Worm (Caenorhabditis elegans) whole organism, young adult: ENCODE results near the gene tnt-4.
A peak's percentile ranks its signal among the peaks of the same experiment; 100 is the strongest.

Source experiments
- B0019.2 ChIP-seq: fragments of 200-800 bp; sonication (Bioruptor generic); conservative IDR thresholded peaks from 2 replicates; pipeline ENCODE4 v1.3.6; 2022; ENCODE audit warnings: missing genetic modification reagents, missing genetic modification characterization, missing compliant biosample characterization
- F33H1.4 ChIP-seq: fragments of 200-800 bp; sonication (Bioruptor generic); IDR thresholded peaks from 2 replicates; pipeline ENCODE4 v1.3.6; 2022; ENCODE audit warnings: missing genetic modification reagents, missing genetic modification characterization, missing compliant biosample characterization
- Y53F4B.3 ChIP-seq: fragments of 200-800 bp; sonication (Bioruptor generic); IDR thresholded peaks from 2 replicates; pipeline ENCODE4 v1.3.6; 2022; ENCODE audit warnings: missing genetic modification reagents, missing genetic modification characterization, missing compliant biosample characterization
- Y67H2A.10 ChIP-seq: fragments of 200-800 bp; sonication (Bioruptor generic); conservative IDR thresholded peaks from 2 replicates; pipeline ENCODE4 v1.3.6; 2022; ENCODE audit warnings: missing genetic modification reagents, missing genetic modification characterization, missing compliant biosample characterization
- ama-1 ChIP-seq, 3 experiments: fragments of 150-350 bp in 1 of 3; sonication (generic microtip) in 2 of 3; optimal IDR thresholded peaks; 2 replicates each; lab custom pipeline; 2014 to 2018; ENCODE audit warnings: missing biosample characterization in 2 of 3, missing genetic modification characterization in 2 of 3, missing genetic modification reagents in 2 of 3
- attf-5 ChIP-seq: fragments of 200-800 bp; sonication (Bioruptor generic); optimal IDR thresholded peaks from 2 replicates; lab custom pipeline; 2018; ENCODE audit warnings: mild to moderate bottlenecking, missing genetic modification characterization, missing compliant biosample characterization
- cebp-2 ChIP-seq: fragments of 200-800 bp; sonication (Bioruptor generic); IDR thresholded peaks from 2 replicates; pipeline ENCODE4 v1.3.6; 2022; ENCODE audit warnings: missing genetic modification characterization, missing compliant biosample characterization
- ceh-100 ChIP-seq: fragments of 200-800 bp; sonication (Bioruptor generic); IDR thresholded peaks from 2 replicates; pipeline ENCODE4 v1.3.6; 2022; ENCODE audit warnings: missing genetic modification reagents, missing genetic modification characterization, missing compliant biosample characterization
- ceh-58 ChIP-seq: fragments of 200-800 bp; sonication (Bioruptor generic); IDR thresholded peaks from 2 replicates; pipeline ENCODE4 v1.3.6; 2022; ENCODE audit warnings: missing genetic modification characterization, missing compliant biosample characterization
- egl-44 ChIP-seq: fragments of 200-800 bp; sonication (Bioruptor generic); IDR thresholded peaks from 2 replicates; pipeline ENCODE4 v1.3.6; 2022; ENCODE audit warnings: missing genetic modification reagents, missing genetic modification characterization, missing compliant biosample characterization
- egrh-3 ChIP-seq: fragments of 200-800 bp; sonication (Bioruptor generic); IDR thresholded peaks from 2 replicates; pipeline ENCODE4 v1.3.6; 2022; ENCODE audit warnings: missing genetic modification reagents, missing genetic modification characterization, missing compliant biosample characterization
- hlh-12 ChIP-seq: sonication (generic microtip); optimal IDR thresholded peaks from 2 replicates; lab custom pipeline; 2016; ENCODE audit warnings: missing genetic modification characterization, missing compliant biosample characterization
- hlh-26 ChIP-seq: fragments of 200-800 bp; sonication (Bioruptor generic); conservative IDR thresholded peaks from 2 replicates; pipeline ENCODE4 v1.3.6; 2022; ENCODE audit warnings: missing genetic modification reagents, missing genetic modification characterization, missing compliant biosample characterization
- hmg-1.2 ChIP-seq: fragments of 200-800 bp; sonication (Bioruptor generic); IDR thresholded peaks from 2 replicates; pipeline ENCODE4 v1.3.6; 2022; ENCODE audit warnings: missing genetic modification reagents, missing genetic modification characterization, missing compliant biosample characterization
- lin-26 ChIP-seq: fragments of 200-800 bp; sonication (Bioruptor generic); IDR thresholded peaks from 2 replicates; pipeline ENCODE4 v1.3.6; 2022; ENCODE audit warnings: missing genetic modification reagents, missing genetic modification characterization, missing compliant biosample characterization
- lsy-27 ChIP-seq: sonication (generic microtip); optimal IDR thresholded peaks from 2 replicates; lab custom pipeline; 2017; ENCODE audit warnings: missing genetic modification characterization, mild to moderate bottlenecking, missing compliant biosample characterization, antibody characterized with exemption, missing genotype, borderline replicate concordance; ENCODE audit not compliant: insufficient read depth
- madf-3 ChIP-seq: fragments of 200-800 bp; sonication (Bioruptor generic); IDR thresholded peaks from 2 replicates; pipeline ENCODE4 v1.3.6; 2022; ENCODE audit warnings: missing genetic modification reagents, missing genetic modification characterization, missing compliant biosample characterization
- madf-6 ChIP-seq: fragments of 200-800 bp; sonication (Bioruptor generic); IDR thresholded peaks from 2 replicates; pipeline ENCODE4 v1.3.6; 2022; ENCODE audit warnings: missing genetic modification reagents, missing genetic modification characterization, missing compliant biosample characterization
- mes-4 ChIP-seq: sonication (generic microtip); optimal IDR thresholded peaks from 2 replicates; lab custom pipeline; 2016; ENCODE audit warnings: missing genotype, missing genetic modification characterization, missing compliant biosample characterization
- mxl-1 ChIP-seq: sonication (generic microtip); optimal IDR thresholded peaks from 2 replicates; lab custom pipeline; 2016; ENCODE audit warnings: missing genetic modification characterization, missing compliant biosample characterization
- nfya-1 ChIP-seq: sonication (generic microtip); optimal IDR thresholded peaks from 2 replicates; lab custom pipeline; 2017; ENCODE audit warnings: antibody characterized with exemption, missing compliant biosample characterization, missing genetic modification characterization, borderline replicate concordance; ENCODE audit not compliant: insufficient read depth
- nfyb-1 ChIP-seq: fragments of 200-800 bp; sonication (Bioruptor generic); IDR thresholded peaks from 2 replicates; pipeline ENCODE4 v1.3.6; 2022; ENCODE audit warnings: missing genetic modification reagents, missing genetic modification characterization, missing compliant biosample characterization
- nhr-80 ChIP-seq: sonication (generic microtip); optimal IDR thresholded peaks from 2 replicates; lab custom pipeline; 2016; ENCODE audit warnings: missing genetic modification characterization, missing compliant biosample characterization
- snpc-1.1 ChIP-seq: sonication (generic microtip); optimal IDR thresholded peaks from 2 replicates; lab custom pipeline; 2017; ENCODE audit warnings: missing genetic modification characterization, mild to moderate bottlenecking, missing compliant biosample characterization, antibody characterized with exemption, moderate library complexity, missing genotype, missing genetic modification reagents; ENCODE audit not compliant: insufficient read depth
- snpc-3.4 ChIP-seq: sonication (generic microtip); optimal IDR thresholded peaks from 2 replicates; lab custom pipeline; 2017; ENCODE audit warnings: missing genetic modification characterization, mild to moderate bottlenecking, missing compliant biosample characterization, antibody characterized with exemption, moderate library complexity, missing genotype, missing genetic modification reagents
- tbx-9 ChIP-seq: sonication (generic microtip); optimal IDR thresholded peaks from 2 replicates; lab custom pipeline; 2016; ENCODE audit warnings: borderline replicate concordance, missing genetic modification characterization, inconsistent platforms, missing compliant biosample characterization
- xnd-1 ChIP-seq: sonication (generic microtip); optimal IDR thresholded peaks from 2 replicates; lab custom pipeline; 2016; ENCODE audit warnings: missing genotype, missing genetic modification reagents, missing genetic modification characterization, missing compliant biosample characterization
- zfh-2 ChIP-seq: fragments of 200-800 bp; sonication (Bioruptor generic); conservative IDR thresholded peaks from 2 replicates; pipeline ENCODE4 v1.3.6; 2022; ENCODE audit warnings: missing genetic modification reagents, missing genetic modification characterization, missing compliant biosample characterization

The tnt-4 gene

ce11 chrV:2008412-2008811 is 15.7 kb upstream of the tnt-4 start (continued):
- TF ChIP-seq Y67H2A.10 (peak; percentile 81), tbx-9 (no peak), hlh-12 (tag; lab: Kevin White, UChicago) (no peak), nfya-1 (tag; lab: Kevin White, UChicago) (no peak), hmg-1.2 (peak; percentile 94), snpc-1.1 (no peak)

DNA sequence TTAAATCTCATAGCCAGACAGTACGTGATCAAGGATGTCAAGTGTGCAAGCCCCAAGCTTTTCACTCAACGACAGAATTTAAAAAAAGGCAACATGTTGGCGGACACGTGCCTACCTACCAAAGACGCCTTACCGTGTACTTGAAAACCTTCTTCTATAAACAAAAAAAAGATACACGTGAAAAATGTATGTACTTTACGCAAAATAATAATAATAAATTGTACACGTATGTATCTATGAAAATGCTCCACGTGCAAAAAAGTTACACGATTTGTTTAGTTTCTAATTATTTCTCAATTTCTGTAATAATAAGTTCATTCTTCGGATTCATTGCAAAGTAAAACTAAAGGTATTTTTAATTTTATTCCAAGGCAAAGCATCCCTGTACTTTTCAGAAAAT is 11.9 kb upstream of the tnt-4 start, which contains the start of gene cysl-4:
cysl-4 (plus strand) TSS at position 301 of the 400 bp plus-strand sequence.
- TF ChIP-seq xnd-1 (tag; lab: Kevin White, UChicago) = no peak
- no peak for TF ChIP-seq mxl-1 (tag; lab: Kevin White, UChicago)

ce11 chrV:2004229-2004628 is 11.5 kb upstream of the tnt-4 start, which contains the start of gene clec-206:
Gene clec-206 (minus strand): TSS chrV:2004329.
- no peak for TF ChIP-seq hlh-26 (GFP tag; lab: Robert Waterston, UW)
- no peak for TF ChIP-seq madf-3 (GFP tag; lab: Robert Waterston, UW)
- TF ChIP-seq cebp-2 (GFP tag; lab: Robert Waterston, UW) = no peak
- no peak for TF ChIP-seq tbx-9
- TF ChIP-seq ama-1 (optimal IDR thresholded peaks at IDR 0.05; lab: Kevin White, UChicago) = no peak
- no peak for TF ChIP-seq ama-1 (GFP tag; optimal IDR thresholded peaks at IDR 0.05; lab: Kevin White, UChicago)
- TF ChIP-seq zfh-2 (GFP tag; lab: Robert Waterston, UW) = 0 out of 2 replicates have a peak, but pooled peaks have one; percentile 6
- no peak for TF ChIP-seq F33H1.4 (GFP tag; lab: Robert Waterston, UW)
- TF ChIP-seq attf-5 (GFP tag; lab: Kevin White, UChicago) = no peak
- TF ChIP-seq madf-6 (GFP tag; lab: Robert Waterston, UW) = no peak
- 0 out of 2 replicates have a peak, but pooled peaks have one; percentile 38 for TF ChIP-seq ceh-58

ce11 chrV:1999531-2000094 is 6.9 kb upstream of the tnt-4 start, which contains the start of gene alh-5:
Gene alh-5 (minus strand): TSS chrV:1999581.
- TF ChIP-seq nhr-80 (tag; lab: Kevin White, UChicago) (peak; percentile 19), mes-4 (no peak), egl-44 (GFP tag; lab: Robert Waterston, UW) (no peak)

ce11 chrV:1998358-1998757 is 5.6 kb upstream of the tnt-4 start:
- TF ChIP-seq nfyb-1 = no peak
- TF ChIP-seq Y53F4B.3 (GFP tag; lab: Robert Waterston, UW) = no peak
- TF ChIP-seq B0019.2 = no peak
- no peak for TF ChIP-seq madf-3 (GFP tag; lab: Robert Waterston, UW)
- TF ChIP-seq lsy-27 (tag; lab: Kevin White, UChicago) = no peak
- TF ChIP-seq, all 124 proteins: peak for 0

ce11 chrV:1991381-1991780 is 1.3 kb downstream of the tnt-4 start:
- peak; percentile 70 for TF ChIP-seq egrh-3
- 0 out of 2 replicates have a peak, but pooled peaks have one; percentile 32 for TF ChIP-seq lin-26 (GFP tag; lab: Robert Waterston, UW)
- TF ChIP-seq zfh-2 (GFP tag; lab: Robert Waterston, UW) = peak; percentile 84
- no peak for TF ChIP-seq ceh-100 (GFP tag; lab: Robert Waterston, UW)
- no peak for TF ChIP-seq snpc-3.4 (tag; lab: Kevin White, UChicago)
- TF ChIP-seq, all 124 proteins: peak for 3
